Worm (Caenorhabditis elegans) whole organism, midembryonic: ENCODE results near the gene pha-2.

Source experiments
- T22C8.4 ChIP-seq: fragments of 200-800 bp; sonication (Bioruptor generic); IDR thresholded peaks from 2 replicates; pipeline ENCODE4 v1.3.6; 2022; ENCODE audit warnings: missing genetic modification characterization, missing compliant biosample characterization
- cog-1 ChIP-seq: sonication (generic microtip); optimal IDR thresholded peaks from 2 replicates; lab custom pipeline; 2016; ENCODE audit warnings: missing genetic modification characterization, missing compliant biosample characterization
- flt-1 ChIP-seq: fragments of 200-800 bp; sonication (Bioruptor generic); IDR thresholded peaks from 2 replicates; pipeline ENCODE4 v1.3.6; 2022; ENCODE audit warnings: missing genetic modification characterization, missing compliant biosample characterization
- klf-2 ChIP-seq: fragments of 200-800 bp; sonication (Bioruptor generic); conservative IDR thresholded peaks from 2 replicates; pipeline ENCODE4 v1.3.6; 2022; ENCODE audit warnings: missing genetic modification reagents, missing genetic modification characterization, missing compliant biosample characterization
- med-1 ChIP-seq: sonication (generic microtip); optimal IDR thresholded peaks from 2 replicates; lab custom pipeline; 2017; ENCODE audit warnings: missing genetic modification characterization, mild to moderate bottlenecking, missing compliant biosample characterization, antibody characterized with exemption, missing genetic modification reagents; ENCODE audit not compliant: insufficient read depth
- ref-1 ChIP-seq: fragments of 200-800 bp; sonication (Bioruptor generic); conservative IDR thresholded peaks from 2 replicates; pipeline ENCODE4 v1.3.6; 2022; ENCODE audit warnings: missing genetic modification reagents, missing genetic modification characterization, missing compliant biosample characterization
- tab-1 ChIP-seq: fragments of 200-800 bp; sonication (Bioruptor generic); IDR thresholded peaks from 2 replicates; pipeline ENCODE4 v1.3.6; 2022; ENCODE audit warnings: missing genetic modification characterization, missing compliant biosample characterization
- ztf-23 ChIP-seq: fragments of 200-800 bp; sonication (Bioruptor generic); IDR thresholded peaks from 2 replicates; pipeline ENCODE4 v1.3.6; 2022; ENCODE audit warnings: missing genetic modification reagents, missing genetic modification characterization, missing compliant biosample characterization
- ztf-29 ChIP-seq: fragments of 200-800 bp; sonication (Bioruptor generic); IDR thresholded peaks from 2 replicates; pipeline ENCODE4 v1.3.6; 2022; ENCODE audit warnings: missing genetic modification reagents, missing genetic modification characterization, missing compliant biosample characterization

The pha-2 gene

ce11 chrX:636893-637292, at the start of gene pha-2:
Gene pha-2 (minus strand): TSS chrX:636993.
- TF ChIP-seq med-1 (GFP tag; lab: Kevin White, UChicago) (no peak), tab-1 (no peak), ztf-23 (no peak), ref-1 (GFP tag; lab: Robert Waterston, UW) (no peak), klf-2 (no peak), flt-1 (GFP tag; lab: Robert Waterston, UW) (no peak)

ce11 chrX:682691-683090, 45.9 kb upstream of the pha-2 start, which contains the start of gene Y9C12A.1:
Gene Y9C12A.1 (minus strand): TSS chrX:682791.
- TF ChIP-seq T22C8.4 (GFP tag; lab: Robert Waterston, UW) (no peak), ref-1 (GFP tag; lab: Robert Waterston, UW) (no peak), klf-2 (no peak), cog-1 (tag; lab: Kevin White, UChicago) (no peak), ztf-23 (no peak), flt-1 (GFP tag; lab: Robert Waterston, UW) (no peak), ztf-29 (GFP tag; lab: Robert Waterston, UW) (no peak), med-1 (GFP tag; lab: Kevin White, UChicago) (no peak), tab-1 (no peak)

ce11 chrX:681413-681812, 44.6 kb upstream of the pha-2 start:
- TF ChIP-seq flt-1 (GFP tag; lab: Robert Waterston, UW) (no peak), ztf-29 (GFP tag; lab: Robert Waterston, UW) (no peak), med-1 (GFP tag; lab: Kevin White, UChicago) (no peak), klf-2 (no peak), cog-1 (tag; lab: Kevin White, UChicago) (no peak), ref-1 (GFP tag; lab: Robert Waterston, UW) (no peak), tab-1 (no peak), T22C8.4 (GFP tag; lab: Robert Waterston, UW) (no peak), ztf-23 (no peak)

ce11 chrX:680920-681319, 44.1 kb upstream of the pha-2 start, which contains the start of gene T19D7.7:
Gene T19D7.7 (minus strand): TSS chrX:681020.
- TF ChIP-seq tab-1 (no peak), med-1 (GFP tag; lab: Kevin White, UChicago) (no peak), cog-1 (tag; lab: Kevin White, UChicago) (no peak), klf-2 (no peak), ztf-29 (GFP tag; lab: Robert Waterston, UW) (no peak), flt-1 (GFP tag; lab: Robert Waterston, UW) (no peak), T22C8.4 (GFP tag; lab: Robert Waterston, UW) (no peak), ztf-23 (no peak), ref-1 (GFP tag; lab: Robert Waterston, UW) (no peak)

ce11 chrX:671807-672206, 35.0 kb upstream of the pha-2 start, which contains the start of gene lgc-32:
Gene lgc-32 (plus strand): TSS chrX:672107.
- TF ChIP-seq ref-1 (GFP tag; lab: Robert Waterston, UW) = no peak
- TF ChIP-seq klf-2 = no peak
- TF ChIP-seq ztf-29 (GFP tag; lab: Robert Waterston, UW) = no peak
- no peak for TF ChIP-seq med-1 (GFP tag; lab: Kevin White, UChicago)
- TF ChIP-seq T22C8.4 (GFP tag; lab: Robert Waterston, UW) = no peak
- TF ChIP-seq tab-1 = no peak
- no peak for TF ChIP-seq flt-1 (GFP tag; lab: Robert Waterston, UW)
- no peak for TF ChIP-seq cog-1 (tag; lab: Kevin White, UChicago)
- no peak for TF ChIP-seq ztf-23

- TF ChIP-seq ref-1 (GFP tag; lab: Robert Waterston, UW) (no peak), T22C8.4 (GFP tag; lab: Robert Waterston, UW) (no peak), med-1 (GFP tag; lab: Kevin White, UChicago) (no peak), ztf-29 (GFP tag; lab: Robert Waterston, UW) (no peak), cog-1 (tag; lab: Kevin White, UChicago) (no peak), ztf-23 (no peak), klf-2 (no peak), flt-1 (GFP tag; lab: Robert Waterston, UW) (no peak), tab-1 (no peak)
Measured at ce11 chrX:670603-671002, 33.8 kb upstream of the pha-2 start, which contains the start of gene T19D7.6. Gene T19D7.6 (minus strand): TSS chrX:670800.

ce11 chrX:666125-666524, 29.3 kb upstream of the pha-2 start, which contains the start of gene T19D7.5:
Gene T19D7.5 (minus strand): TSS chrX:666225.
- TF ChIP-seq ztf-23 = no peak
- no peak for TF ChIP-seq T22C8.4 (GFP tag; lab: Robert Waterston, UW)
- TF ChIP-seq ref-1 (GFP tag; lab: Robert Waterston, UW) = no peak
- no peak for TF ChIP-seq med-1 (GFP tag; lab: Kevin White, UChicago)
- no peak for TF ChIP-seq flt-1 (GFP tag; lab: Robert Waterston, UW)
- TF ChIP-seq ztf-29 (GFP tag; lab: Robert Waterston, UW) = no peak
- TF ChIP-seq tab-1 = no peak
- no peak for TF ChIP-seq klf-2
- no peak for TF ChIP-seq cog-1 (tag; lab: Kevin White, UChicago)

ce11 chrX:661727-662330, 25.0 kb upstream of the pha-2 start, which contains the start of gene rund-1:
Gene rund-1 (minus strand): TSS chrX:661777.
- TF ChIP-seq tab-1 (no peak), flt-1 (GFP tag; lab: Robert Waterston, UW) (no peak), med-1 (GFP tag; lab: Kevin White, UChicago) (no peak), cog-1 (tag; lab: Kevin White, UChicago) (no peak)

ce11 chrX:655884-656283, 19.1 kb upstream of the pha-2 start, which contains the start of gene lpr-7:
Gene lpr-7 (plus strand): TSS chrX:656184.
- TF ChIP-seq tab-1 = no peak
- TF ChIP-seq ztf-23 = no peak
- TF ChIP-seq med-1 (GFP tag; lab: Kevin White, UChicago) = no peak
- TF ChIP-seq klf-2 = no peak
- no peak for TF ChIP-seq ztf-29 (GFP tag; lab: Robert Waterston, UW)
- TF ChIP-seq flt-1 (GFP tag; lab: Robert Waterston, UW) = no peak
- no peak for TF ChIP-seq T22C8.4 (GFP tag; lab: Robert Waterston, UW)
- no peak for TF ChIP-seq ref-1 (GFP tag; lab: Robert Waterston, UW)
- TF ChIP-seq cog-1 (tag; lab: Kevin White, UChicago) = no peak
